Fruit fly (Drosophila melanogaster): Measurements from ENCODE around the gene CARPA.

dm6 chrX:7888386-7889024, 62.5 kb downstream of the CARPA start, which contains the start of gene Acat1:
- TF ChIP-seq CG8478 (optimal IDR thresholded peaks at IDR 0.05): no peak
- no peak for TF ChIP-seq CTCF (optimal IDR thresholded peaks at IDR 0.05)
